Fruit fly (Drosophila melanogaster): Measurements from ENCODE around the gene dj.
A peak's percentile ranks its signal among the peaks of the same experiment; 100 is the strongest.

dj gene

dm6 chr3R:7102853-7103833, 44.0 kb downstream of the dj start (continued):
- TF ChIP-seq Hr39 (GFP tag; optimal IDR thresholded peaks at IDR 0.05) (no peak), CG8632 (GFP tag; optimal IDR thresholded peaks at IDR 0.05) (no peak), CG6808 (GFP tag; optimal IDR thresholded peaks at IDR 0.05) (peak; percentile 43), pdm3 (GFP tag; optimal IDR thresholded peaks at IDR 0.05) (no peak), Eip93F (GFP tag; optimal IDR thresholded peaks at IDR 0.05) (peak; percentile 78), Eip75B (GFP tag; optimal IDR thresholded peaks at IDR 0.05) (no peak), ss (GFP tag; optimal IDR thresholded peaks at IDR 0.05) (peak; percentile 40 to 57), Sox14 (GFP tag; optimal IDR thresholded peaks at IDR 0.05) (no peak), CG31627 (GFP tag; optimal IDR thresholded peaks at IDR 0.05) (no peak), topi (GFP tag; optimal IDR thresholded peaks at IDR 0.05) (no peak), CG11902 (GFP tag; optimal IDR thresholded peaks at IDR 0.05) (no peak), vri (GFP tag; optimal IDR thresholded peaks at IDR 0.05) (peak; percentile 8), Eip78C (GFP tag) (peak; percentile 75), esn (GFP tag; optimal IDR thresholded peaks at IDR 0.05) (no peak), dac (GFP tag; optimal IDR thresholded peaks at IDR 0.05) (no peak), CG11294 (GFP tag; IDR thresholded peaks at IDR 0.05) (no peak), Smox (GFP tag; optimal IDR thresholded peaks at IDR 0.05) (no peak), Sox102F (GFP tag; optimal IDR thresholded peaks at IDR 0.05) (peak; percentile 11), acj6 (GFP tag; optimal IDR thresholded peaks at IDR 0.05) (no peak), CG4318 (GFP tag; optimal IDR thresholded peaks at IDR 0.05) (no peak), CG32006 (GFP tag; optimal IDR thresholded peaks at IDR 0.05) (no peak), CG3032 (tag; optimal IDR thresholded peaks at IDR 0.05) (no peak), CG9139 (GFP tag; optimal IDR thresholded peaks at IDR 0.05) (peak; percentile 24), Met (GFP tag; optimal IDR thresholded peaks at IDR 0.05) (no peak), lz (GFP tag; optimal IDR thresholded peaks at IDR 0.05) (no peak), spab (GFP tag; optimal IDR thresholded peaks at IDR 0.05) (no peak)

- peak; percentile 14 for TF ChIP-seq svp (GFP tag)
- TF ChIP-seq Hr39 (GFP tag; optimal IDR thresholded peaks at IDR 0.05): no peak
Observed at dm6 chr3R:7104308-7104707, 45.2 kb downstream of the dj start.

- TF ChIP-seq Sox14 (GFP tag; optimal IDR thresholded peaks at IDR 0.05) (no peak), pdm3 (GFP tag; optimal IDR thresholded peaks at IDR 0.05) (no peak), CG10631 (GFP tag; optimal IDR thresholded peaks at IDR 0.05) (no peak), CG11294 (GFP tag; IDR thresholded peaks at IDR 0.05) (no peak), achi (GFP tag; optimal IDR thresholded peaks at IDR 0.05) (no peak), CG8119 (GFP tag; IDR thresholded peaks at IDR 0.05) (no peak), esn (GFP tag; optimal IDR thresholded peaks at IDR 0.05) (no peak)
Observed at dm6 chr3R:7105503-7106164, 46.5 kb downstream of the dj start.

- TF ChIP-seq fkh (GFP tag; optimal IDR thresholded peaks at IDR 0.05) (peak; percentile 35), Smox (GFP tag; optimal IDR thresholded peaks at IDR 0.05) (peak; percentile 6), Hr4 (GFP tag; optimal IDR thresholded peaks at IDR 0.05) (peak; percentile 38), Ets96B (tag; optimal IDR thresholded peaks at IDR 0.05) (peak; percentile 12), vri (GFP tag; optimal IDR thresholded peaks at IDR 0.05) (peak; percentile 38), Gug (GFP tag; IDR thresholded peaks at IDR 0.05) (no peak), CG10669 (GFP tag; optimal IDR thresholded peaks at IDR 0.05) (no peak), CG8632 (GFP tag; optimal IDR thresholded peaks at IDR 0.05) (peak; percentile 1), fd59A (GFP tag; optimal IDR thresholded peaks at IDR 0.05) (no peak), dsx (GFP tag; optimal IDR thresholded peaks at IDR 0.05; ENCODE audit: poor library complexity, severe bottlenecking) (peak; percentile 80), Hr39 (GFP tag; optimal IDR thresholded peaks at IDR 0.05) (peak; percentile 19), CG10631 (GFP tag; optimal IDR thresholded peaks at IDR 0.05) (peak; percentile 9), svp (GFP tag) (peak; percentile 75), CG6276 (GFP tag; optimal IDR thresholded peaks at IDR 0.05) (peak; percentile 11), esn (GFP tag; optimal IDR thresholded peaks at IDR 0.05) (peak; percentile 7), CG1621 (tag; optimal IDR thresholded peaks at IDR 0.05) (peak; percentile 44), Eip78C (GFP tag) (peak; percentile 80), CG3032 (tag; optimal IDR thresholded peaks at IDR 0.05) (peak; percentile 24), Met (GFP tag; optimal IDR thresholded peaks at IDR 0.05) (peak; percentile 7), CG8319 (GFP tag; optimal IDR thresholded peaks at IDR 0.05) (no peak), CG9139 (GFP tag; optimal IDR thresholded peaks at IDR 0.05) (no peak)
Observed at dm6 chr3R:7107713-7108588, 48.8 kb downstream of the dj start.

Data from whole organism, prepupa.